Worm (Caenorhabditis elegans): ENCODE measurements around the gene K04D7.6.

DNA sequence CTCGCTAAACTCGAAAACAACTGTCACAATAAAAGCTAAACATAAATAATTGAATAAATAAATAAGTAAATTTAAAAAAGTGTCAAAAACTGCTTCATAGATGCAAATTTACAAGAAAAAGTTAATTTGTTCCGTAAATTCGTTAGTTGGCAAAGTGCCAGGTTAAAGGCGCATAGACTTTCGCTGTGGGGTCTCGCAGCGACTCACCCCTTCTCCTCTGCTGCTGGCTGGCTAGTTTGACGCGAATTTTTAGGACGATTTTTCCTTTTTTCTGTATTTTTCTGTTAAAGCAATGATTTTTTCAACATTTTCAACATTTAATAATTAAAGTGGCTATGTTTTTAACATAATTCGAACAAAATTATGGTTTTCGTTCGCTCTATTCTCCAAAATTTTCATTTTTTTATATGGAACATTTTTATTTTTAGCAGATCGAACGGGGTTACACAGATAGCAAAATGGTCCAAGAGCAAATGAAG lies 29.8 kb downstream of the K04D7.6 start, which contains the start of gene rack-1:
- TF ChIP-seq sdz-12 (GFP tag; optimal IDR thresholded peaks at IDR 0.05) (no peak), unc-62 (GFP tag; optimal IDR thresholded peaks at IDR 0.05 in 1 of 2) (no peak), unc-62 (tag; optimal IDR thresholded peaks at IDR 0.05) (no peak), nhr-76 (tag; optimal IDR thresholded peaks at IDR 0.05) (no peak), rbr-2 (tag; optimal IDR thresholded peaks at IDR 0.05) (peak; percentile 39), nhr-25 (tag; optimal IDR thresholded peaks at IDR 0.05; ENCODE audit: borderline replicate concordance, insufficient read depth) (no peak), unc-39 (tag; optimal IDR thresholded peaks at IDR 0.05) (no peak), Y48G9A.11 (GFP tag; IDR thresholded peaks at IDR 0.05) (no peak), skn-1 (tag; optimal IDR thresholded peaks at IDR 0.05) (no peak), F26F4.8 (GFP tag; conservative IDR thresholded peaks at IDR 0.05) (no peak), tra-1 (GFP tag; IDR thresholded peaks at IDR 0.05) (no peak), dmd-8 (GFP tag; IDR thresholded peaks at IDR 0.05) (no peak), egl-27 (tag; optimal IDR thresholded peaks at IDR 0.05) (no peak), ama-1 (optimal IDR thresholded peaks at IDR 0.05) (no peak)

Data from whole organism, L4 larva.